Fruit fly (Drosophila melanogaster): ENCODE data around the gene CG12065.

The CG12065 gene

DNA sequence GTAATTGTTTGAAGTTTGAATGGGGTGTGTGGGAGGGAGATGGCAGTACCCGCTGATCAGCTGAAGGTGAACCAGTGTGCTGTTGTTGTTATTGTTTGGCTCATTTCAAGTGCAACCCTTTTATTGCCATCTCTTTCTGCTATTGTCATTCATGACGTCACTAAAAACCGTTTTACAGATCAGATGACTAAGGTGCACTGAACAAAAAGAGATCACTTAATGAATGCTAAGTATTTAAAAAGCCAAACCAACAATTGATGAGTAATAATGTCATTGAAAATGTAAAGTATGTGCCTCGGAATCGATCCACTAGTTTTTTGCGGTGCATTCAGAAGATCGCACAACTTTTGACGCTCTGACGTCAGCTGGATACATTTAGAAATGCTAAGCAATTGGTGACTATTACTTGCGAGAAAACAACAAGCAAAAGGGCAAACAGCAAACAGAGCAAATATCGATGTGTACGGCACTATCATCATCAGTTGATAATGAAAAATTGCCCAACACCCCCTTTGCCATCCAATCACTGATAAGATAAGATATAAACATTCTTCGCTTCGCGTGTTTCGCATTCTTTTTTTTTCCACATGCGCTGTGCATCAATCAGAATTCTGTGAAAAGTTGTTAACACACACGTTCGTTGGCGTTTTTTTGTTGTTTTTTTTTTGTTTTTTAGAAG is 705 bp downstream of the CG12065 start (continued):
- TF ChIP-seq Ets65A (GFP tag), result peak; percentile 62
- peak; percentile 44; the same call in 2 of the 3 replicates for TF ChIP-seq Aef1 (GFP tag; IDR thresholded peaks at IDR 0.05)
- no peak for TF ChIP-seq eyg (GFP tag; optimal IDR thresholded peaks at IDR 0.05)
- peak; percentile 2 for TF ChIP-seq HLH54F (GFP tag; optimal IDR thresholded peaks at IDR 0.05)
- no peak for TF ChIP-seq Ets97D (GFP tag; optimal IDR thresholded peaks at IDR 0.05)
- no peak for TF ChIP-seq Blimp-1 (GFP tag; optimal IDR thresholded peaks at IDR 0.05)
- TF ChIP-seq Nf-YA (GFP tag; IDR thresholded peaks at IDR 0.05), result no peak
- peak; percentile 9 for TF ChIP-seq pros (GFP tag; optimal IDR thresholded peaks at IDR 0.05)
- peak; percentile 39 for TF ChIP-seq Hr3 (GFP tag; optimal IDR thresholded peaks at IDR 0.05)
- no peak for TF ChIP-seq CG6654 (GFP tag; optimal IDR thresholded peaks at IDR 0.05)
- TF ChIP-seq CG4854 (GFP tag; optimal IDR thresholded peaks at IDR 0.05), result no peak
- no peak for TF ChIP-seq CG42726 (GFP tag; IDR thresholded peaks at IDR 0.05; ENCODE audit: partially characterized antibody)
- TF ChIP-seq fd3F (GFP tag; optimal IDR thresholded peaks at IDR 0.05), result peak; percentile 13
- TF ChIP-seq HHEX (GFP tag; optimal IDR thresholded peaks at IDR 0.05), result no peak
- TF ChIP-seq fu2 (GFP tag; optimal IDR thresholded peaks at IDR 0.05), result no peak
- no peak for TF ChIP-seq D (optimal IDR thresholded peaks at IDR 0.05)
- peak; percentile 19 for TF ChIP-seq D (GFP tag; optimal IDR thresholded peaks at IDR 0.05)
- TF ChIP-seq CG15011 (GFP tag; optimal IDR thresholded peaks at IDR 0.05), result no peak
- TF ChIP-seq CG11504 (tag; optimal IDR thresholded peaks at IDR 0.05), result peak; percentile 49
- peak; percentile 47 for TF ChIP-seq dmrt99B (tag; optimal IDR thresholded peaks at IDR 0.05)
- no peak for TF ChIP-seq Adf1 (GFP tag; IDR thresholded peaks at IDR 0.05)
- TF ChIP-seq CG11696 (GFP tag; IDR thresholded peaks at IDR 0.05), result no peak
- peak; percentile 27 for TF ChIP-seq CG2712 (tag; optimal IDR thresholded peaks at IDR 0.05)
- no peak for TF ChIP-seq Lpt (GFP tag; optimal IDR thresholded peaks at IDR 0.05)
- TF ChIP-seq hbn (GFP tag; IDR thresholded peaks at IDR 0.05; ENCODE audit: partially characterized antibody), result no peak
- TF ChIP-seq bsh (GFP tag; optimal IDR thresholded peaks at IDR 0.05), result peak in 1 of 2 experiments; percentile 8
- peak; percentile 95 for TF ChIP-seq GATAe (GFP tag; conservative IDR thresholded peaks at IDR 0.05)
- TF ChIP-seq CG4360 (GFP tag; IDR thresholded peaks at IDR 0.05), result peak; percentile 86
- TF ChIP-seq oc (tag; optimal IDR thresholded peaks at IDR 0.05), result no peak
- no peak for TF ChIP-seq pzg (GFP tag; optimal IDR thresholded peaks at IDR 0.05)
- TF ChIP-seq Hand (GFP tag; optimal IDR thresholded peaks at IDR 0.05), result no peak
- no peak for TF ChIP-seq CG6272 (GFP tag; IDR thresholded peaks at IDR 0.05)
- TF ChIP-seq CG7786 (GFP tag; optimal IDR thresholded peaks at IDR 0.05), result peak; percentile 15
- peak in 1 of 2 experiments; percentile 13 for TF ChIP-seq Pdp1 (GFP tag; optimal IDR thresholded peaks at IDR 0.05)
- TF ChIP-seq tx (GFP tag; optimal IDR thresholded peaks at IDR 0.05), result peak; percentile 13
- no peak for TF ChIP-seq CG1647 (GFP tag; optimal IDR thresholded peaks at IDR 0.05)
- TF ChIP-seq H15 (GFP tag; IDR thresholded peaks at IDR 0.05), result no peak
- peak; percentile 64 for TF ChIP-seq her (GFP tag; optimal IDR thresholded peaks at IDR 0.05)
- no peak for TF ChIP-seq CG10654 (GFP tag; optimal IDR thresholded peaks at IDR 0.05)
- TF ChIP-seq CG6791 (GFP tag; IDR thresholded peaks at IDR 0.05; ENCODE audit: partially characterized antibody), result no peak
- TF ChIP-seq CG3838 (GFP tag; optimal IDR thresholded peaks at IDR 0.05), result no peak
- no peak for TF ChIP-seq bab2 (GFP tag; optimal IDR thresholded peaks at IDR 0.05)
- TF ChIP-seq HLH3B (GFP tag; IDR thresholded peaks at IDR 0.05), result peak; percentile 34; the same call in 1 of the 2 replicates
- no peak for TF ChIP-seq slou (GFP tag; optimal IDR thresholded peaks at IDR 0.05)
- TF ChIP-seq sens (GFP tag), result peak; percentile 63
- TF ChIP-seq D19B (GFP tag; optimal IDR thresholded peaks at IDR 0.05), result no peak
- TF ChIP-seq CG3163 (GFP tag; optimal IDR thresholded peaks at IDR 0.05), result no peak
- no peak for TF ChIP-seq stc (GFP tag; IDR thresholded peaks at IDR 0.05)
- peak; percentile 36 for TF ChIP-seq zf30C (GFP tag; optimal IDR thresholded peaks at IDR 0.05)
- TF ChIP-seq CG11247 (GFP tag; IDR thresholded peaks at IDR 0.05), result no peak
- no peak for TF ChIP-seq cad (GFP tag; optimal IDR thresholded peaks at IDR 0.05)

All from whole organism, embryonic.